Fruit fly (Drosophila melanogaster): Measurements from ENCODE around the gene CG5880.

Gene CG5880

dm6 chr3R:27137914-27138323 lies 21.4 kb downstream of the CG5880 start (continued):
- TF ChIP-seq cas (GFP tag; IDR thresholded peaks at IDR 0.05) = no peak
- peak; percentile 57 for TF ChIP-seq CG5953 (GFP tag; IDR thresholded peaks at IDR 0.05)
- no peak for TF ChIP-seq tna (GFP tag; IDR thresholded peaks at IDR 0.05; ENCODE audit: partially characterized antibody)
- TF ChIP-seq CG17361 (GFP tag; IDR thresholded peaks at IDR 0.05) = peak; percentile 56; the same call in 2 of the 3 replicates
- TF ChIP-seq chinmo (GFP tag; IDR thresholded peaks at IDR 0.05; ENCODE audit: partially characterized antibody) = no peak
- no peak for TF ChIP-seq Lim3 (GFP tag; IDR thresholded peaks at IDR 0.05)
- peak; percentile 45 for TF ChIP-seq Sox102F (GFP tag; optimal IDR thresholded peaks at IDR 0.05)
- peak; percentile 25 for TF ChIP-seq Fer1 (GFP tag; optimal IDR thresholded peaks at IDR 0.05)
- TF ChIP-seq ara (GFP tag; IDR thresholded peaks at IDR 0.05) = peak; percentile 54; the same call in 1 of the 2 replicates
- TF ChIP-seq Dfd (GFP tag; optimal IDR thresholded peaks at IDR 0.05) = no peak
- TF ChIP-seq Hey (tag; optimal IDR thresholded peaks at IDR 0.05) = peak; percentile 1
- no peak for TF ChIP-seq Atf-2 (GFP tag; optimal IDR thresholded peaks at IDR 0.05)
- peak; percentile 33 for TF ChIP-seq CG9876 (GFP tag; optimal IDR thresholded peaks at IDR 0.05)
- no peak for TF ChIP-seq emc (GFP tag; optimal IDR thresholded peaks at IDR 0.05)
- TF ChIP-seq hkb (optimal IDR thresholded peaks at IDR 0.05) = no peak
- peak; percentile 43; the same call in 1 of the 2 replicates for TF ChIP-seq hkb (GFP tag; IDR thresholded peaks at IDR 0.05)
- no peak for TF ChIP-seq CG10565 (GFP tag; optimal IDR thresholded peaks at IDR 0.05)
- no peak for TF ChIP-seq Gsc (GFP tag; IDR thresholded peaks at IDR 0.05)
- no peak for TF ChIP-seq Neu2 (GFP tag; optimal IDR thresholded peaks at IDR 0.05; ENCODE audit: borderline replicate concordance)
- no peak for TF ChIP-seq ro (GFP tag; IDR thresholded peaks at IDR 0.05)
- no peak for TF ChIP-seq CG13775 (GFP tag; optimal IDR thresholded peaks at IDR 0.05)
- no peak for TF ChIP-seq CG15011 (GFP tag; optimal IDR thresholded peaks at IDR 0.05)
- TF ChIP-seq org-1 (GFP tag; optimal IDR thresholded peaks at IDR 0.05) = peak; percentile 61
- TF ChIP-seq Trl (optimal IDR thresholded peaks at IDR 0.05) = no peak
- TF ChIP-seq Trl (GFP tag; optimal IDR thresholded peaks at IDR 0.05) = peak; percentile 53
- TF ChIP-seq slbo (GFP tag; IDR thresholded peaks at IDR 0.05) = no peak
- no peak; the same call in 1 of the 2 replicates for TF ChIP-seq seq (GFP tag; IDR thresholded peaks at IDR 0.05)
- TF ChIP-seq CG8924 (tag; optimal IDR thresholded peaks at IDR 0.05) = peak; percentile 24
- peak; percentile 8 for TF ChIP-seq CG10462 (GFP tag; optimal IDR thresholded peaks at IDR 0.05)
- TF ChIP-seq CG8290 (GFP tag; optimal IDR thresholded peaks at IDR 0.05) = peak; percentile 26
- peak; percentile 25 to 38 for TF ChIP-seq CG8290 (tag; optimal IDR thresholded peaks at IDR 0.05)
- TF ChIP-seq CG10267 (tag; optimal IDR thresholded peaks at IDR 0.05) = peak; percentile 10
- TF ChIP-seq kni (GFP tag; optimal IDR thresholded peaks at IDR 0.05) = peak; percentile 84
- no peak for TF ChIP-seq CG18011 (GFP tag; optimal IDR thresholded peaks at IDR 0.05)
- no peak for TF ChIP-seq ssp (GFP tag; IDR thresholded peaks at IDR 0.05)
- no peak for TF ChIP-seq Atf6 (GFP tag; IDR thresholded peaks at IDR 0.05)
- TF ChIP-seq CG2199 (GFP tag; IDR thresholded peaks at IDR 0.05) = peak; percentile 64; the same call in 1 of the 3 replicates
- TF ChIP-seq CG11398 (GFP tag; optimal IDR thresholded peaks at IDR 0.05) = no peak
- TF ChIP-seq vvl (GFP tag; IDR thresholded peaks at IDR 0.05) = peak; percentile 41; the same call in 1 of the 2 replicates
- TF ChIP-seq CG2202 (tag; optimal IDR thresholded peaks at IDR 0.05) = peak; percentile 34
- no peak for TF ChIP-seq sens-2 (GFP tag; IDR thresholded peaks at IDR 0.05)
- TF ChIP-seq insv (GFP tag; optimal IDR thresholded peaks at IDR 0.05) = no peak
- no peak for TF ChIP-seq Sry-β (GFP tag; optimal IDR thresholded peaks at IDR 0.05)
- peak; percentile 1 for TF ChIP-seq pros (GFP tag; optimal IDR thresholded peaks at IDR 0.05)

dm6 chr3R:27138700-27139099 lies 22.2 kb downstream of the CG5880 start:
- TF ChIP-seq Drgx (GFP tag; IDR thresholded peaks at IDR 0.05) = no peak
- TF ChIP-seq CG10209 (GFP tag; optimal IDR thresholded peaks at IDR 0.05) = no peak
- no peak for TF ChIP-seq fd64A (GFP tag; optimal IDR thresholded peaks at IDR 0.05)
- no peak for TF ChIP-seq CG9932 (GFP tag; IDR thresholded peaks at IDR 0.05)
- no peak for TF ChIP-seq CG12744 (GFP tag; optimal IDR thresholded peaks at IDR 0.05)
- no peak for TF ChIP-seq CG3407 (GFP tag; optimal IDR thresholded peaks at IDR 0.05)
- no peak for TF ChIP-seq scrt (GFP tag; optimal IDR thresholded peaks at IDR 0.05)
- no peak for TF ChIP-seq sqz (GFP tag; optimal IDR thresholded peaks at IDR 0.05)
- no peak for TF ChIP-seq crol (GFP tag; IDR thresholded peaks at IDR 0.05)
- no peak for TF ChIP-seq peb (GFP tag; IDR thresholded peaks at IDR 0.05)
- TF ChIP-seq CG42726 (GFP tag; IDR thresholded peaks at IDR 0.05; ENCODE audit: partially characterized antibody) = no peak
- no peak for TF ChIP-seq Aef1 (GFP tag; IDR thresholded peaks at IDR 0.05)

Data from whole organism, embryonic.